Worm (Caenorhabditis elegans): Measurements from ENCODE around the gene msp-56.

DNA sequence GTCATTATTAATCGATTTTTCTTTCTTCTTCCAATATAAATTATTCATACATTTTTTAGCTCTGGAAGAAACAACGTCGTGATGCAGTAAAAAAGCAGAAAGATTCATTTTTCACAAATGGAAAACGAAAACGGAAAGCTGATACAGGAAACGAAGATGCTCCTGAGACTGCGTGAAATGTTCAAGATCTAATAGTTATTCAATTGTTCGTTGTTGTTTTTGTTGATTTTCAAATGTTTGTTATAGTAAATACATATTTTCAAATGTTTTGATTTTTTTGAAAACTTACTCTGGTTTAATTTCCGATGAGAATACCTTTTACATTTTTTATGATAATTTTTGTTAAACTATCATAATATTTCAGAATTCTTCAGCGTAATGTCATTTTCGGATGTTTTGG lies 22.5 kb downstream of the msp-56 start, which contains the start of gene K07F5.16:
- no peak for TF ChIP-seq dpl-1 (GFP tag; optimal IDR thresholded peaks at IDR 0.05)
- no peak for TF ChIP-seq ztf-11 (tag; optimal IDR thresholded peaks at IDR 0.05)
- TF ChIP-seq egl-13 (tag; optimal IDR thresholded peaks at IDR 0.05): no peak
- no peak for TF ChIP-seq unc-30 (tag; optimal IDR thresholded peaks at IDR 0.05)
- no peak for TF ChIP-seq snpc-4 (tag; optimal IDR thresholded peaks at IDR 0.05)

Measured in whole organism, L1 larva.